Fruit fly (Drosophila melanogaster) whole organism, embryonic: ENCODE results near the gene GstD4.

ENCODE experiments used
- Aef1 ChIP-seq: fragments of 200-800 bp; sonication (Bioruptor generic); IDR thresholded peaks from 3 replicates; pipeline ENCODE4 v1.3.6; 2022; ENCODE audit warnings: missing biosample characterization, missing genetic modification characterization
- Antp ChIP-seq: fragments of 200-800 bp; sonication (Bioruptor generic); optimal IDR thresholded peaks from 3 replicates; lab custom pipeline; 2016; ENCODE audit warnings: missing biosample characterization, missing genetic modification characterization
- Awh ChIP-seq: fragments of 200-800 bp; sonication (Bioruptor generic); IDR thresholded peaks from 2 replicates; pipeline ENCODE4, ENCODE4 v1.3.6; 2022; ENCODE audit warnings: missing biosample characterization, missing genetic modification characterization
- B-H1 ChIP-seq: fragments of 200-800 bp; sonication (Bioruptor generic); IDR thresholded peaks from 3 replicates; pipeline ENCODE4 v1.3.6; 2022; ENCODE audit warnings: missing biosample characterization, missing genetic modification characterization
- BEAF-32 ChIP-seq: fragments of 200-800 bp; sonication (Bioruptor generic); optimal IDR thresholded peaks from 3 replicates; lab custom pipeline; 2017; ENCODE audit warnings: missing biosample characterization, missing genetic modification characterization, mild to moderate bottlenecking, moderate library complexity, missing genetic modification reagents
- Bteb2 ChIP-seq: fragments of 200-800 bp; sonication (Bioruptor generic); optimal IDR thresholded peaks from 2 replicates; lab custom pipeline; 2016; ENCODE audit warnings: missing biosample characterization, missing genetic modification characterization
- CG11085 ChIP-seq: fragments of 200-800 bp; sonication (Bioruptor generic); IDR thresholded peaks from 2 replicates; pipeline ENCODE4 v1.3.6; 2022; ENCODE audit warnings: missing biosample characterization, missing genetic modification characterization
- CG12071 ChIP-seq: fragments of 200-800 bp; sonication (Bioruptor generic); optimal IDR thresholded peaks from 3 replicates; lab custom pipeline; 2018; ENCODE audit warnings: missing biosample characterization, mild to moderate bottlenecking, missing genetic modification characterization
- CG14050 ChIP-seq: fragments of 200-800 bp; sonication (Bioruptor generic); IDR thresholded peaks from 3 replicates; pipeline ENCODE4 v1.3.6; 2022; ENCODE audit warnings: missing biosample characterization, missing genetic modification characterization
- CG14667 ChIP-seq: fragments of 200-800 bp; sonication (Bioruptor generic); IDR thresholded peaks from 2 replicates; pipeline ENCODE4 v1.3.6; 2022; ENCODE audit warnings: missing biosample characterization, missing genetic modification characterization
- CG1529 ChIP-seq: fragments of 200-800 bp; sonication (Bioruptor generic); optimal IDR thresholded peaks from 3 replicates; lab custom pipeline; 2018; ENCODE audit warnings: missing biosample characterization, missing genetic modification characterization
- CG1603 ChIP-seq: fragments of 200-800 bp; sonication (Bioruptor generic); optimal IDR thresholded peaks from 2 replicates; lab custom pipeline; 2019; ENCODE audit warnings: missing biosample characterization, mild to moderate bottlenecking, missing genetic modification characterization, moderate library complexity
- CG17186 ChIP-seq: fragments of 200-800 bp; sonication (Bioruptor generic); optimal IDR thresholded peaks from 3 replicates; lab custom pipeline; 2017; ENCODE audit warnings: missing biosample characterization, missing genetic modification reagents, missing genetic modification characterization
- CG18011 ChIP-seq: fragments of 200-800 bp; sonication (Bioruptor generic); optimal IDR thresholded peaks from 2 replicates; lab custom pipeline; 2017; ENCODE audit warnings: missing biosample characterization, missing genetic modification characterization, mild to moderate bottlenecking, moderate library complexity, missing genotype
- CG2116 ChIP-seq: fragments of 200-800 bp; sonication (Bioruptor generic); optimal IDR thresholded peaks from 3 replicates; lab custom pipeline; 2018; ENCODE audit warnings: missing biosample characterization, mild to moderate bottlenecking, missing genetic modification characterization
- CG2202 ChIP-seq: fragments of 200-800 bp; sonication (Bioruptor generic); optimal IDR thresholded peaks from 2 replicates; lab custom pipeline; 2018; ENCODE audit warnings: missing biosample characterization, mild to moderate bottlenecking, missing genetic modification characterization
- CG3065 ChIP-seq: fragments of 200-800 bp; sonication (Bioruptor generic); optimal IDR thresholded peaks from 2 replicates; lab custom pipeline; 2016; ENCODE audit warnings: missing biosample characterization, missing genetic modification characterization
- CG3407 ChIP-seq: fragments of 200-800 bp; sonication (Bioruptor generic); optimal IDR thresholded peaks from 2 replicates; lab custom pipeline; 2018; ENCODE audit warnings: missing biosample characterization, mild to moderate bottlenecking, missing genetic modification characterization
- CG34224 ChIP-seq: fragments of 200-800 bp; sonication (Bioruptor generic); IDR thresholded peaks from 3 replicates; pipeline ENCODE4 v1.3.6; 2022; ENCODE audit warnings: missing biosample characterization, missing genetic modification characterization; ENCODE audit not compliant: partially characterized antibody
- CG6175 ChIP-seq: fragments of 200-800 bp; sonication (Bioruptor generic); IDR thresholded peaks from 3 replicates; pipeline ENCODE4 v1.3.6; 2022; ENCODE audit warnings: missing biosample characterization, missing genetic modification characterization
- CG7839 ChIP-seq: fragments of 200-800 bp; sonication (Bioruptor generic); optimal IDR thresholded peaks from 3 replicates; lab custom pipeline; 2018; ENCODE audit warnings: missing biosample characterization, mild to moderate bottlenecking, missing genetic modification characterization, moderate library complexity
- CG8290 ChIP-seq, 3 experiments: fragments of 200-800 bp; sonication (Bioruptor generic); optimal IDR thresholded peaks; 2 replicates each; lab custom pipeline; 2016 to 2019; ENCODE audit warnings: missing biosample characterization in 3 of 3, missing genetic modification characterization in 3 of 3, mild to moderate bottlenecking in 2 of 3, moderate library complexity in 1 of 3
- CG9797 ChIP-seq: fragments of 200-800 bp; sonication (Bioruptor generic); optimal IDR thresholded peaks from 3 replicates; lab custom pipeline; 2018; ENCODE audit warnings: missing biosample characterization, mild to moderate bottlenecking, missing genetic modification characterization
- Doc3 ChIP-seq: fragments of 200-800 bp; sonication (Bioruptor generic); IDR thresholded peaks from 3 replicates; pipeline ENCODE4 v1.3.6; 2022; ENCODE audit warnings: missing biosample characterization, missing genetic modification characterization; ENCODE audit not compliant: partially characterized antibody
- Dp ChIP-seq: fragments of 200-800 bp; sonication (Bioruptor generic); optimal IDR thresholded peaks from 2 replicates; lab custom pipeline; 2018; ENCODE audit warnings: missing biosample characterization, mild to moderate bottlenecking, missing genetic modification characterization, moderate library complexity
- E2f2 ChIP-seq: fragments of 200-800 bp; sonication (Bioruptor generic); IDR thresholded peaks from 2 replicates; pipeline ENCODE4 v1.3.6; 2022; ENCODE audit warnings: missing biosample characterization, missing genetic modification characterization
- Ets97D ChIP-seq: fragments of 200-800 bp; sonication (Bioruptor generic); optimal IDR thresholded peaks from 3 replicates; lab custom pipeline; 2016; ENCODE audit warnings: missing biosample characterization, missing genetic modification characterization
- H15 ChIP-seq: fragments of 200-800 bp; sonication (Bioruptor generic); IDR thresholded peaks from 3 replicates; pipeline ENCODE4 v1.3.6; 2022; ENCODE audit warnings: missing biosample characterization, missing genetic modification characterization
- HmgD ChIP-seq: fragments of 200-800 bp; sonication (Bioruptor generic); optimal IDR thresholded peaks from 3 replicates; lab custom pipeline; 2016; ENCODE audit warnings: missing biosample characterization, missing genetic modification characterization
- Lim3 ChIP-seq: fragments of 200-800 bp; sonication (Bioruptor generic); IDR thresholded peaks from 2 replicates; pipeline ENCODE4 v1.3.6; 2022; ENCODE audit warnings: missing biosample characterization, missing genetic modification characterization
- MTF-1 ChIP-seq: fragments of 200-800 bp; sonication (Bioruptor generic); optimal IDR thresholded peaks from 2 replicates; lab custom pipeline; 2018; ENCODE audit warnings: missing biosample characterization, mild to moderate bottlenecking, missing genetic modification characterization, borderline replicate concordance
- Mes4 ChIP-seq: fragments of 200-800 bp; sonication (Bioruptor generic); optimal IDR thresholded peaks from 2 replicates; lab custom pipeline; 2016; ENCODE audit warnings: missing biosample characterization, missing genetic modification characterization
- Nf-YB ChIP-seq: fragments of 200-800 bp; sonication (Bioruptor generic); optimal IDR thresholded peaks from 3 replicates; lab custom pipeline; 2019; ENCODE audit warnings: missing biosample characterization, mild to moderate bottlenecking, missing genetic modification characterization, moderate library complexity
- Rfx ChIP-seq: fragments of 200-800 bp; sonication (Bioruptor generic); IDR thresholded peaks from 2 replicates; pipeline ENCODE4 v1.3.6; 2022; ENCODE audit warnings: missing biosample characterization, missing genetic modification characterization
- Six4 ChIP-seq: fragments of 200-800 bp; sonication (Bioruptor generic); optimal IDR thresholded peaks from 2 replicates; lab custom pipeline; 2016; ENCODE audit warnings: missing biosample characterization, missing genetic modification characterization
- bcd ChIP-seq: fragments of 200-800 bp; sonication (Bioruptor generic); optimal IDR thresholded peaks from 2 replicates; lab custom pipeline; 2017; ENCODE audit warnings: missing biosample characterization, mild to moderate bottlenecking, missing genetic modification characterization
- gcm2 ChIP-seq: fragments of 200-800 bp; sonication (Bioruptor generic); optimal IDR thresholded peaks from 2 replicates; lab custom pipeline; 2016; ENCODE audit warnings: missing biosample characterization, missing genetic modification characterization
- grn ChIP-seq: fragments of 200-800 bp; sonication (Bioruptor generic); optimal IDR thresholded peaks from 3 replicates; lab custom pipeline; 2017; ENCODE audit warnings: missing biosample characterization, missing genetic modification characterization
- hbn ChIP-seq: fragments of 200-800 bp; sonication (Bioruptor generic); IDR thresholded peaks from 2 replicates; pipeline ENCODE4 v1.3.6; 2022; ENCODE audit warnings: missing biosample characterization, missing genetic modification characterization; ENCODE audit not compliant: partially characterized antibody
- lbe ChIP-seq: fragments of 200-800 bp; sonication (Bioruptor generic); optimal IDR thresholded peaks from 2 replicates; lab custom pipeline; 2016; ENCODE audit warnings: missing biosample characterization, mild to moderate bottlenecking, missing genetic modification characterization
- mam ChIP-seq: fragments of 200-800 bp; sonication (Bioruptor generic); optimal IDR thresholded peaks from 3 replicates; lab custom pipeline; 2016; ENCODE audit warnings: missing biosample characterization, missing genetic modification characterization
- onecut ChIP-seq: fragments of 200-800 bp; sonication (Bioruptor generic); IDR thresholded peaks from 2 replicates; pipeline ENCODE4 v1.3.6; 2022; ENCODE audit warnings: missing biosample characterization, missing genetic modification characterization
- run ChIP-seq: fragments of 200-800 bp; sonication (Bioruptor generic); optimal IDR thresholded peaks from 3 replicates; lab custom pipeline; 2018; ENCODE audit warnings: missing biosample characterization, mild to moderate bottlenecking, missing genetic modification characterization
- slbo ChIP-seq: fragments of 200-800 bp; sonication (Bioruptor generic); IDR thresholded peaks from 2 replicates; pipeline ENCODE4 v1.3.6; 2022; ENCODE audit warnings: missing biosample characterization, missing genetic modification characterization
- stwl ChIP-seq: fragments of 200-800 bp; sonication (Bioruptor generic); optimal IDR thresholded peaks from 3 replicates; lab custom pipeline; 2018; ENCODE audit warnings: missing biosample characterization, mild to moderate bottlenecking, missing genetic modification characterization, moderate library complexity
- tll ChIP-seq, 2 experiments: fragments of 200-800 bp in 1 of 2; fragments of >200 bp in 1 of 2; sonication (Bioruptor generic) in 1 of 2; optimal IDR thresholded peaks; 2 replicates each; lab custom pipeline; 2017 to 2019; ENCODE audit warnings: missing biosample characterization in 2 of 2, missing genetic modification characterization in 2 of 2, mild to moderate bottlenecking in 1 of 2, moderate library complexity in 1 of 2
- vvl ChIP-seq: fragments of 200-800 bp; sonication (Bioruptor generic); IDR thresholded peaks from 2 replicates; pipeline ENCODE4 v1.3.6; 2022; ENCODE audit warnings: missing biosample characterization, missing genetic modification characterization
- zen2 ChIP-seq: fragments of 200-800 bp; sonication (Bioruptor generic); IDR thresholded peaks from 3 replicates; pipeline ENCODE4 v1.3.6; 2022; ENCODE audit warnings: missing biosample characterization, missing genetic modification characterization; ENCODE audit not compliant: partially characterized antibody

Gene GstD4

DNA sequence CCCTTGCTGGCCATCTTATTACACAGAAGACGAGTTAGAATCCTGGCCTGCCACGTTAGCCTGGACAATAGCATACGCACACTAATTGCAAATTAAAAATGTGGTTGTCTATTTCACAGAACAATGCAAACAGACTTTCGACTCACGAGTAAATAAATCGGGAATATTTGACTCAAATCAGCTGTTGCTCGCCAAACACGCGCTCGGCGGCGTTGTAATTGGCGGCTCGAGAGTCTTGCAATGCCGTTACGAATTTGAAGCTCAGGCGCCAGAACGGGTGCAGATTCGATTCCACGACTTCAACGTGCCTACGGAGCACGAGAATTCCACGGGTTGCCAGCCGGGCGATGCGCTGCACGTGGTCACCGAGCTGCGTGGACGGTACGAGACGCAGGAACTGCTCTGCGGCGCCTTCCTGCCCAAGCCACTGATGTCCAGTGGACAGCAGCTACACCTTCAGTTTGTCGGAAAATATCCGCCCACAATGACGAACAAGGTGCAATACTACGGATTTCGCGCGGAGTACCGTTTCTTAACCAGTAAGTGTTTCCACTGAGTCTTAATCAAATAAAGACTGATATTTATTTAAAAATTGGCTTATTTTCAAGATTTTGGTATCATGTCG is 27.9 kb downstream of the GstD4 start, which contains the start of gene DNAlig3 (continued):
- peak; percentile 89 for TF ChIP-seq E2f2
- peak; percentile 44 for TF ChIP-seq CG12071
- TF ChIP-seq CG17186 (GFP tag; lab: Kevin White, UChicago), result peak; percentile 77
- TF ChIP-seq BEAF-32 (GFP tag; lab: Kevin White, UChicago), result peak; percentile 68
- peak; percentile 32 for TF ChIP-seq CG2116 (GFP tag; lab: Kevin White, UChicago)
- TF ChIP-seq Dp, result peak; percentile 86
- TF ChIP-seq Ets97D, result no peak
- peak; percentile 61; the same call in 1 of the 3 replicates for TF ChIP-seq Doc3 (GFP tag; lab: Robert Waterston, UW)
- TF ChIP-seq stwl (tag; lab: Kevin White, UChicago), result peak; percentile 64
- peak; percentile 64 for TF ChIP-seq CG1603 (tag; lab: Kevin White, UChicago)
- TF ChIP-seq CG34224 (GFP tag; lab: Robert Waterston, UW), result peak; percentile 57
- TF ChIP-seq CG14667 (GFP tag; lab: Robert Waterston, UW), result no peak
- TF ChIP-seq vvl (GFP tag; lab: Robert Waterston, UW), result no peak
- no peak for TF ChIP-seq slbo
- TF ChIP-seq CG9797 (GFP tag; lab: Kevin White, UChicago), result peak; percentile 17
- peak in 1 of 2 experiments; percentile 62 for TF ChIP-seq tll (GFP tag; optimal IDR thresholded peaks at IDR 0.05; lab: Kevin White, UChicago)
- TF ChIP-seq hbn (GFP tag; lab: Robert Waterston, UW), result peak; percentile 48

DNA sequence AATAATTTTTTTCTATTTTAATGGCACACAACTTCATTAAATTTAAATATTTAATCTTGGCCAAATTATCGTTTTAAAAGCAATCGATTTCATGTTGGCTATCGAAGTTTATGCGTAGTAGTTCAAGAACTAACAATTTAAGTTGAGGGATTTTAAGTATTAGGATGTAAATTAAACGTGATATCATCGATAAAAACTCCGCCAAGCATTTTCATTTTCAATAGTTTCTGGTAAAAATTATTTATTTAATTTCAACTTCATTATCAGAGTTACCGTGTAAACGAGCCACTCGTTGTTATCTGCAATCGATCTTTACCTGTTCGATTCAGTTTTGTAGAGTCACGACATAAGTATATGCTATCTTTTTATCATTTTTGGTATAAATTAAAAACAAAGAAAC is 29.0 kb downstream of the GstD4 start:
- peak; percentile 96 for TF ChIP-seq CG8290 (GFP tag; optimal IDR thresholded peaks at IDR 0.05; lab: Kevin White, UChicago)
- TF ChIP-seq CG8290 (tag; optimal IDR thresholded peaks at IDR 0.05; lab: Kevin White, UChicago), result peak; percentile 95 to 97
- TF ChIP-seq CG6175, result peak; percentile 75; the same call in 2 of the 3 replicates
- TF ChIP-seq CG11085, result peak; percentile 88
- 0 out of 3 replicates have a peak, but pooled peaks have one; percentile 17 for TF ChIP-seq zen2 (GFP tag; lab: Robert Waterston, UW)
- peak; percentile 99 for TF ChIP-seq CG7839 (tag; lab: Kevin White, UChicago)
- peak; percentile 92 for TF ChIP-seq mam (GFP tag; lab: Kevin White, UChicago)
- TF ChIP-seq Nf-YB (GFP tag; lab: Kevin White, UChicago), result peak; percentile 89
- TF ChIP-seq HmgD (GFP tag; lab: Kevin White, UChicago), result peak; percentile 93
- peak; percentile 95 for TF ChIP-seq CG3407 (GFP tag; lab: Kevin White, UChicago)
- peak; percentile 88 for TF ChIP-seq Lim3 (GFP tag; lab: Robert Waterston, UW)
- peak; percentile 96 for TF ChIP-seq Bteb2 (GFP tag; lab: Kevin White, UChicago)
- TF ChIP-seq Antp (GFP tag; lab: Kevin White, UChicago), result peak; percentile 86
- TF ChIP-seq B-H1 (GFP tag; lab: Robert Waterston, UW), result peak; percentile 93; the same call in 2 of the 3 replicates
- peak; percentile 41 for TF ChIP-seq CG9797 (GFP tag; lab: Kevin White, UChicago)
- TF ChIP-seq MTF-1 (GFP tag; lab: Kevin White, UChicago), result peak; percentile 99
- TF ChIP-seq Awh (GFP tag; lab: Robert Waterston, UW), result peak; percentile 98
- peak; percentile 97 for TF ChIP-seq Rfx (GFP tag; lab: Robert Waterston, UW)
- peak; percentile 92 for TF ChIP-seq gcm2
- peak; percentile 95 for TF ChIP-seq Aef1 (GFP tag; lab: Robert Waterston, UW)
- peak; percentile 96 for TF ChIP-seq CG14050 (GFP tag; lab: Robert Waterston, UW)
- peak; percentile 93 for TF ChIP-seq Mes4
- peak; percentile 97 for TF ChIP-seq bcd (GFP tag; lab: Kevin White, UChicago)
- TF ChIP-seq Six4 (GFP tag; lab: Kevin White, UChicago), result peak; percentile 99
- peak; percentile 89 for TF ChIP-seq CG3065 (GFP tag; lab: Kevin White, UChicago)
- peak; percentile 92 for TF ChIP-seq H15 (GFP tag; lab: Robert Waterston, UW)
- peak; percentile 96 for TF ChIP-seq CG1529 (GFP tag; lab: Kevin White, UChicago)
- peak; percentile 95 for TF ChIP-seq run (tag; lab: Kevin White, UChicago)
- TF ChIP-seq grn (GFP tag; lab: Kevin White, UChicago), result peak; percentile 98
- TF ChIP-seq onecut (GFP tag; lab: Robert Waterston, UW), result peak; percentile 97
- peak; percentile 97 for TF ChIP-seq lbe (GFP tag; lab: Kevin White, UChicago)
- TF ChIP-seq CG18011 (GFP tag; lab: Kevin White, UChicago), result peak; percentile 84
- peak; percentile 97 for TF ChIP-seq CG2202 (tag; lab: Kevin White, UChicago)
